Worm (Caenorhabditis elegans): ENCODE data around the gene ufbp-1.
A peak's percentile ranks its signal among the peaks of the same experiment; 100 is the strongest.

Gene ufbp-1

DNA sequence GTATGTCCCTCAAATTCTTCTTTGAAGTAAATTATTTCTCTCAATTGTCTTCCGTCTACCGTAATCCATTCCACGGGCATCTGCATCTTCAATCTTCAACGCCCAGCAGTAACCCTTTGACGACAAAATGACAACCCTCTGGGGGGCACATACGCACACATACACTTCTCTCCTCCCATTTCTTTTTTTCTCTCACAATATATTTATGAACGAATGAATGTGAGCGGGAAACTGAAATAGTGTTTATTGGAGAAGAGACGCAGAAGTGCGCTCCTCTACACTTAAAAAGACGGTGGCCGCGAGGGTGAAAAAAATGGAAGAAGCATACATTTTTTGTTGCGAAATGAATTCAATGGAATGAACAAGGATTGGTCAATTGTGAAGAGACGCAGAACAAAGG, 31.4 kb downstream of the ufbp-1 start (continued):
- peak; percentile 41 for TF ChIP-seq lin-40 (tag; optimal IDR thresholded peaks at IDR 0.05)
- no peak for TF ChIP-seq Y79H2A.3 (GFP tag; conservative IDR thresholded peaks at IDR 0.05)
- peak; percentile 56 for TF ChIP-seq pha-4 (tag; optimal IDR thresholded peaks at IDR 0.05)
- no peak for TF ChIP-seq nhr-120 (GFP tag; IDR thresholded peaks at IDR 0.05)
- no peak for TF ChIP-seq lsy-27 (tag; optimal IDR thresholded peaks at IDR 0.05; ENCODE audit: borderline replicate concordance, insufficient read depth)
- peak; percentile 90 for TF ChIP-seq cebp-1 (GFP tag; IDR thresholded peaks at IDR 0.05)
- peak; percentile 94 for TF ChIP-seq cebp-1 (tag; optimal IDR thresholded peaks at IDR 0.05)
- peak; percentile 10 to 15 for TF ChIP-seq let-607 (tag; optimal IDR thresholded peaks at IDR 0.05)
- peak; percentile 13 for TF ChIP-seq F23B12.7 (tag; optimal IDR thresholded peaks at IDR 0.05; ENCODE audit: insufficient read depth)
- peak; percentile 35 for TF ChIP-seq lin-54 (GFP tag; optimal IDR thresholded peaks at IDR 0.05)
- no peak for TF ChIP-seq ekl-4 (GFP tag; IDR thresholded peaks at IDR 0.05)
- TF ChIP-seq madf-6 (GFP tag; IDR thresholded peaks at IDR 0.05): peak; percentile 32; the same call in 1 of the 2 replicates
- TF ChIP-seq snpc-4 (GFP tag; optimal IDR thresholded peaks at IDR 0.05): no peak
- peak in 3 of 4 experiments; percentile 2 to 52 (median 18) for TF ChIP-seq snpc-4 (tag; optimal IDR thresholded peaks at IDR 0.05)
- TF ChIP-seq K12H6.12 (tag; optimal IDR thresholded peaks at IDR 0.05): peak; percentile 67
- peak in 1 of 3 experiments; percentile 48 for TF ChIP-seq lin-35 (GFP tag; optimal IDR thresholded peaks at IDR 0.05)
- peak; percentile 35 for TF ChIP-seq ceh-27 (GFP tag; optimal IDR thresholded peaks at IDR 0.05)

DNA sequence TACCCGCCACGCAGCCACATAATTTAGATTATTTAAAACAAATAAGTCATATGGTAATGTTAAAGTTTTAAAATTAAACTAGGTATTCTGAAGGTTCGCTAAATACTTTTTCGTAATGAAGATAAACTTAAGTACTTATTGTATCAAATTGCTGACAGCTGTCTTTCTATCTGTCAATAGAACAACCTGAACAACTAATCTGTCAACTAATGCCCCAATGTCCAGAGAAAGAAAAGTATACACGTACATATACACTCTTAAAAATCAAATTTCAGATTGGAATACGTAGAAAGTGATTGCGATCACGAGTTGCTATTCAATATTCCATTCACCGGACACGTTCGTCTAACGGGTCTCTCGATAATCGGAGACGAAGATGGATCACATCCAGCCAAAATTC, 32.7 kb downstream of the ufbp-1 start:
- TF ChIP-seq nhr-80 (tag; optimal IDR thresholded peaks at IDR 0.05): peak; percentile 1
- TF ChIP-seq ztf-28 (GFP tag; IDR thresholded peaks at IDR 0.05): no peak

DNA sequence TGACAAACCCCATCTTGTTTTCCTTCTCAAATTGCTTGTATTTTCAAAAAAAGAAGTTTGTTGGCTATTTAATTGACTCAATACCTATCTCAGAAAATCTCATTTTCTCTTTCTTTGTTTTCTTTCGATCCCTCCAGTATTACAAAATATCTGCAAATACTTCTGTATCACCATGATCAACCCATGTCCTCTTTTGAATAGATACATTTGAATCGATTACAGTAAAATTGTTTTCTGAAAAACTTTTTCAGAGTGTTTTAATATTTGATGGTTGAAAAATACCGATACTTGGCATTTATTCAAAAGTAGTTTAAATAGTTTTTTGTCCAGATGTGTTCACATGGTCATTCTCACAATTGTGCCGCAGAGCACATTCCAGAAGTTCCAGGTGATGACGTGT, 34.2 kb downstream of the ufbp-1 start, which contains the start of gene ZK353.9:
Gene ZK353.9, plus strand, starts transcription at position 331 of the 400 bp plus-strand sequence.
- TF ChIP-seq F49E8.2 (tag; optimal IDR thresholded peaks at IDR 0.05; ENCODE audit: insufficient read depth): no peak
- TF ChIP-seq dpl-1 (GFP tag; optimal IDR thresholded peaks at IDR 0.05): no peak
- no peak for TF ChIP-seq tbx-9 (tag; optimal IDR thresholded peaks at IDR 0.05; ENCODE audit: borderline replicate concordance)
- no peak for TF ChIP-seq lin-35 (GFP tag; optimal IDR thresholded peaks at IDR 0.05)
- no peak for TF ChIP-seq F10E7.11 (tag; optimal IDR thresholded peaks at IDR 0.05)
- no peak for TF ChIP-seq let-607 (tag; optimal IDR thresholded peaks at IDR 0.05)
- TF ChIP-seq madf-6 (GFP tag; IDR thresholded peaks at IDR 0.05): no peak
- TF ChIP-seq rec-8 (tag; optimal IDR thresholded peaks at IDR 0.05): no peak
- no peak for TF ChIP-seq madf-10 (tag; optimal IDR thresholded peaks at IDR 0.05)
- TF ChIP-seq T26A5.8 (tag; optimal IDR thresholded peaks at IDR 0.05): no peak
- no peak for TF ChIP-seq nhr-80 (tag; optimal IDR thresholded peaks at IDR 0.05)
- TF ChIP-seq efl-1 (GFP tag; optimal IDR thresholded peaks at IDR 0.05): no peak
- no peak for TF ChIP-seq sdz-38 (tag; optimal IDR thresholded peaks at IDR 0.05)
- no peak for TF ChIP-seq sptf-2 (GFP tag; optimal IDR thresholded peaks at IDR 0.05)
- TF ChIP-seq attf-3 (GFP tag; conservative IDR thresholded peaks at IDR 0.05): no peak
- TF ChIP-seq lsl-1 (GFP tag; optimal IDR thresholded peaks at IDR 0.05): no peak
- TF ChIP-seq F33H1.4 (GFP tag; IDR thresholded peaks at IDR 0.05): no peak
- TF ChIP-seq ztf-26 (tag; optimal IDR thresholded peaks at IDR 0.05): no peak
- TF ChIP-seq F57A8.1 (GFP tag; optimal IDR thresholded peaks at IDR 0.05): no peak
